Fruit fly (Drosophila melanogaster) whole organism, embryonic: Measurements from ENCODE around the gene SNRPG.
A peak's percentile ranks its signal among the peaks of the same experiment; 100 is the strongest.

Experiments
- Awh ChIP-seq: fragments of 200-800 bp; sonication (Bioruptor generic); IDR thresholded peaks from 2 replicates; pipeline ENCODE4, ENCODE4 v1.3.6; 2022; ENCODE audit warnings: missing biosample characterization, missing genetic modification characterization
- Blimp-1 ChIP-seq: fragments of 200-800 bp; sonication (Bioruptor generic); optimal IDR thresholded peaks from 3 replicates; lab custom pipeline; 2018; ENCODE audit warnings: missing biosample characterization, missing genetic modification characterization, mild to moderate bottlenecking, moderate library complexity, missing genetic modification reagents
- CG10209 ChIP-seq: fragments of 200-800 bp; sonication (Bioruptor generic); optimal IDR thresholded peaks from 3 replicates; lab custom pipeline; 2017; ENCODE audit warnings: missing biosample characterization, mild to moderate bottlenecking, missing genetic modification characterization, missing genetic modification reagents
- CG10543 ChIP-seq: fragments of 200-800 bp; sonication (Bioruptor generic); optimal IDR thresholded peaks from 3 replicates; lab custom pipeline; 2017; ENCODE audit warnings: missing biosample characterization, mild to moderate bottlenecking, missing genetic modification characterization, moderate library complexity
- CG11247 ChIP-seq: fragments of 200-800 bp; sonication (Bioruptor generic); IDR thresholded peaks from 2 replicates; pipeline ENCODE4 v1.3.6; 2022; ENCODE audit warnings: missing biosample characterization, missing genetic modification characterization
- CG11695 ChIP-seq: fragments of 200-800 bp; sonication (Bioruptor generic); IDR thresholded peaks from 3 replicates; pipeline ENCODE4 v1.3.6; 2022; ENCODE audit warnings: missing biosample characterization, missing genetic modification characterization
- CG12219 ChIP-seq: fragments of 200-800 bp; sonication (Bioruptor generic); optimal IDR thresholded peaks from 3 replicates; lab custom pipeline; 2018; ENCODE audit warnings: missing biosample characterization, mild to moderate bottlenecking, missing genetic modification characterization
- CG1233 ChIP-seq: fragments of 200-800 bp; sonication (Bioruptor generic); optimal IDR thresholded peaks from 4 replicates; lab custom pipeline; 2018; ENCODE audit warnings: missing biosample characterization, mild to moderate bottlenecking, missing genetic modification characterization
- CG12391 ChIP-seq: fragments of 200-800 bp; sonication (Bioruptor generic); optimal IDR thresholded peaks from 3 replicates; lab custom pipeline; 2018; ENCODE audit warnings: missing biosample characterization, mild to moderate bottlenecking, missing genetic modification characterization, moderate library complexity
- CG12769 ChIP-seq: fragments of 200-800 bp; sonication (Bioruptor generic); optimal IDR thresholded peaks from 2 replicates; lab custom pipeline; 2019; ENCODE audit warnings: missing biosample characterization, mild to moderate bottlenecking, missing genetic modification characterization, moderate library complexity
- CG13424 ChIP-seq: fragments of 200-800 bp; sonication (Bioruptor generic); optimal IDR thresholded peaks from 2 replicates; lab custom pipeline; 2019; ENCODE audit warnings: missing biosample characterization, mild to moderate bottlenecking, missing genetic modification characterization, moderate library complexity
- CG15011 ChIP-seq: fragments of 200-800 bp; sonication (Bioruptor generic); optimal IDR thresholded peaks from 3 replicates; lab custom pipeline; 2018; ENCODE audit warnings: missing biosample characterization, mild to moderate bottlenecking, missing genetic modification characterization
- CG1529 ChIP-seq: fragments of 200-800 bp; sonication (Bioruptor generic); optimal IDR thresholded peaks from 3 replicates; lab custom pipeline; 2018; ENCODE audit warnings: missing biosample characterization, missing genetic modification characterization
- CG1602 ChIP-seq: fragments of 200-800 bp; sonication (Bioruptor generic); optimal IDR thresholded peaks from 3 replicates; lab custom pipeline; 2016; ENCODE audit warnings: missing biosample characterization, missing genetic modification characterization
- CG17912 ChIP-seq: fragments of 200-800 bp; sonication (Bioruptor generic); optimal IDR thresholded peaks from 2 replicates; lab custom pipeline; 2018; ENCODE audit warnings: missing biosample characterization, mild to moderate bottlenecking, missing genetic modification characterization
- CG2199 ChIP-seq: fragments of 200-800 bp; sonication (Bioruptor generic); IDR thresholded peaks from 3 replicates; pipeline ENCODE4 v1.3.6; 2022; ENCODE audit warnings: missing biosample characterization, missing genetic modification characterization
- CG34422 ChIP-seq: fragments of 200-800 bp; sonication (Bioruptor generic); IDR thresholded peaks from 3 replicates; pipeline ENCODE4 v1.3.6; 2022; ENCODE audit warnings: missing biosample characterization, missing genetic modification characterization
- CG4707 ChIP-seq: fragments of 200-800 bp; sonication (Bioruptor generic); optimal IDR thresholded peaks from 2 replicates; lab custom pipeline; 2018; ENCODE audit warnings: missing biosample characterization, mild to moderate bottlenecking, missing genetic modification characterization, moderate library complexity
- CG6854 ChIP-seq: fragments of 200-800 bp; sonication (Bioruptor generic); optimal IDR thresholded peaks from 3 replicates; lab custom pipeline; 2017; ENCODE audit warnings: missing biosample characterization, mild to moderate bottlenecking, missing genetic modification characterization
- CG9817 ChIP-seq: fragments of 200-800 bp; sonication (Bioruptor generic); optimal IDR thresholded peaks from 2 replicates; lab custom pipeline; 2018; ENCODE audit warnings: missing biosample characterization, mild to moderate bottlenecking, missing genetic modification characterization, moderate library complexity
- Dfd ChIP-seq, 2 experiments: fragments of >200 bp; optimal IDR thresholded peaks; 2 replicates each; lab custom pipeline; 2017; ENCODE audit warnings: missing biosample characterization in 2 of 2, missing genetic modification characterization in 2 of 2
- Doc2 ChIP-seq: fragments of 200-800 bp; sonication (Bioruptor generic); IDR thresholded peaks from 2 replicates; pipeline ENCODE4 v1.3.6; 2022; ENCODE audit warnings: missing biosample characterization, missing genetic modification characterization
- E2f2 ChIP-seq: fragments of 200-800 bp; sonication (Bioruptor generic); IDR thresholded peaks from 2 replicates; pipeline ENCODE4 v1.3.6; 2022; ENCODE audit warnings: missing biosample characterization, missing genetic modification characterization
- Fer3 ChIP-seq: fragments of 200-800 bp; sonication (Bioruptor generic); optimal IDR thresholded peaks from 2 replicates; lab custom pipeline; 2018; ENCODE audit warnings: missing biosample characterization, mild to moderate bottlenecking, missing genetic modification characterization, moderate library complexity
- GATAe ChIP-seq: fragments of 200-800 bp; sonication (Bioruptor generic); conservative IDR thresholded peaks from 2 replicates; pipeline ENCODE4 v1.3.6; 2022; ENCODE audit warnings: missing biosample characterization, missing genetic modification characterization
- HHEX ChIP-seq: fragments of 200-800 bp; sonication (Bioruptor generic); optimal IDR thresholded peaks from 3 replicates; lab custom pipeline; 2017; ENCODE audit warnings: missing biosample characterization, mild to moderate bottlenecking, missing genetic modification characterization, missing genetic modification reagents
- Kr ChIP-seq: fragments of 200-800 bp; sonication (Bioruptor generic); optimal IDR thresholded peaks from 2 replicates; lab custom pipeline; 2017; ENCODE audit warnings: missing biosample characterization, mild to moderate bottlenecking, missing genetic modification characterization
- Meics ChIP-seq: fragments of 200-800 bp; sonication (Bioruptor generic); optimal IDR thresholded peaks from 2 replicates; lab custom pipeline; 2017; ENCODE audit warnings: missing biosample characterization, mild to moderate bottlenecking, missing genetic modification characterization
- Ptx1 ChIP-seq: fragments of 200-800 bp; sonication (Bioruptor generic); IDR thresholded peaks from 2 replicates; pipeline ENCODE4 v1.3.6; 2022; ENCODE audit warnings: missing biosample characterization, missing genetic modification characterization
- Sry-δ ChIP-seq: fragments of 200-800 bp; sonication (Bioruptor generic); optimal IDR thresholded peaks from 2 replicates; lab custom pipeline; 2016; ENCODE audit warnings: missing biosample characterization, missing genetic modification characterization
- Xrp1 ChIP-seq: fragments of 200-800 bp; sonication (Bioruptor generic); IDR thresholded peaks from 2 replicates; pipeline ENCODE4 v1.3.6; 2022; ENCODE audit warnings: missing biosample characterization, missing genetic modification characterization
- ash1 ChIP-seq: fragments of 200-800 bp; sonication (Bioruptor generic); optimal IDR thresholded peaks from 2 replicates; lab custom pipeline; 2018; ENCODE audit warnings: missing biosample characterization, mild to moderate bottlenecking, missing genetic modification characterization
- az2 ChIP-seq: fragments of 200-800 bp; sonication (Bioruptor generic); optimal IDR thresholded peaks from 3 replicates; lab custom pipeline; 2016; ENCODE audit warnings: missing biosample characterization, missing genetic modification characterization
- br ChIP-seq: fragments of >200 bp; optimal IDR thresholded peaks from 2 replicates; lab custom pipeline; 2017
- bsh ChIP-seq, 2 experiments: fragments of 200-800 bp; sonication (Bioruptor generic); optimal IDR thresholded peaks; 2 replicates each; lab custom pipeline; 2017 to 2018; ENCODE audit warnings: mild to moderate bottlenecking in 2 of 2, missing biosample characterization in 2 of 2, missing genetic modification characterization in 2 of 2, moderate library complexity in 1 of 2
- fd102C ChIP-seq: fragments of 200-800 bp; sonication (Bioruptor generic); optimal IDR thresholded peaks from 2 replicates; lab custom pipeline; 2018; ENCODE audit warnings: missing biosample characterization, mild to moderate bottlenecking, missing genetic modification characterization, moderate library complexity
- grau ChIP-seq: fragments of 200-800 bp; optimal IDR thresholded peaks from 3 replicates; lab custom pipeline; 2019; ENCODE audit warnings: missing biosample characterization, mild to moderate bottlenecking, missing genetic modification characterization, moderate library complexity
- grn ChIP-seq: fragments of 200-800 bp; sonication (Bioruptor generic); optimal IDR thresholded peaks from 3 replicates; lab custom pipeline; 2017; ENCODE audit warnings: missing biosample characterization, missing genetic modification characterization
- ind ChIP-seq: fragments of 200-800 bp; sonication (Bioruptor generic); optimal IDR thresholded peaks from 3 replicates; lab custom pipeline; 2016; ENCODE audit warnings: missing biosample characterization, missing genetic modification characterization
- jigr1 ChIP-seq: fragments of 200-800 bp; sonication (Bioruptor generic); IDR thresholded peaks from 3 replicates; pipeline ENCODE4 v1.3.6; 2022; ENCODE audit warnings: missing biosample characterization, missing genetic modification characterization
- kah ChIP-seq: fragments of 200-800 bp; sonication (Bioruptor generic); optimal IDR thresholded peaks from 2 replicates; lab custom pipeline; 2018; ENCODE audit warnings: missing biosample characterization, mild to moderate bottlenecking, missing genetic modification characterization
- kni ChIP-seq: fragments of 200-800 bp; sonication (Bioruptor generic); optimal IDR thresholded peaks from 3 replicates; lab custom pipeline; 2017; ENCODE audit warnings: mild to moderate bottlenecking, missing biosample characterization, missing genetic modification reagents, missing genetic modification characterization
- nmo ChIP-seq: fragments of 200-800 bp; sonication (Bioruptor generic); optimal IDR thresholded peaks from 2 replicates; lab custom pipeline; 2018; ENCODE audit warnings: missing biosample characterization, mild to moderate bottlenecking, missing genetic modification characterization, moderate library complexity
- onecut ChIP-seq: fragments of 200-800 bp; sonication (Bioruptor generic); IDR thresholded peaks from 2 replicates; pipeline ENCODE4 v1.3.6; 2022; ENCODE audit warnings: missing biosample characterization, missing genetic modification characterization
- pum ChIP-seq: fragments of 200-800 bp; sonication (Bioruptor generic); optimal IDR thresholded peaks from 2 replicates; lab custom pipeline; 2016; ENCODE audit warnings: missing biosample characterization, missing genetic modification characterization
- salm ChIP-seq: fragments of 200-800 bp; sonication (Bioruptor generic); optimal IDR thresholded peaks from 2 replicates; lab custom pipeline; 2018; ENCODE audit warnings: missing biosample characterization, mild to moderate bottlenecking, missing genetic modification characterization
- sd ChIP-seq: fragments of 200-800 bp; sonication (Bioruptor generic); optimal IDR thresholded peaks from 3 replicates; lab custom pipeline; 2018; ENCODE audit warnings: missing biosample characterization, mild to moderate bottlenecking, missing genetic modification characterization, moderate library complexity
- seq ChIP-seq: fragments of 200-800 bp; sonication (Bioruptor generic); IDR thresholded peaks from 2 replicates; pipeline ENCODE4 v1.3.6; 2022; ENCODE audit warnings: missing biosample characterization, missing genetic modification characterization
- shn ChIP-seq: fragments of 200-800 bp; sonication (Bioruptor generic); optimal IDR thresholded peaks from 3 replicates; lab custom pipeline; 2016; ENCODE audit warnings: missing biosample characterization, missing genetic modification characterization
- tio ChIP-seq: fragments of 200-800 bp; sonication (Bioruptor generic); optimal IDR thresholded peaks from 2 replicates; lab custom pipeline; 2017; ENCODE audit warnings: missing biosample characterization, missing genetic modification characterization, inconsistent platforms

SNRPG gene

dm6 chrX:16644535-16645131, 4.4 kb upstream of the SNRPG start (continued):
- TF ChIP-seq CG11695 (GFP tag; lab: Robert Waterston, UW) (peak; percentile 37; the same call in 1 of the 3 replicates), grn (GFP tag; lab: Kevin White, UChicago) (peak; percentile 87), tio (GFP tag; lab: Kevin White, UChicago) (peak; percentile 3), CG1602 (GFP tag; lab: Kevin White, UChicago) (peak; percentile 26), CG2199 (GFP tag; lab: Robert Waterston, UW) (peak; percentile 73; the same call in 2 of the 3 replicates), Ptx1 (GFP tag; lab: Robert Waterston, UW) (no peak), CG12391 (tag; lab: Kevin White, UChicago) (peak; percentile 13), pum (GFP tag; lab: Kevin White, UChicago) (no peak), br (lab: Kevin White, UChicago) (no peak), CG12219 (peak; percentile 55), grau (tag; lab: Kevin White, UChicago) (peak; percentile 2), CG9817 (tag; lab: Kevin White, UChicago) (no peak), nmo (GFP tag; lab: Kevin White, UChicago) (no peak), Sry-δ (no peak), CG10209 (GFP tag; lab: Kevin White, UChicago) (peak; percentile 71), shn (GFP tag; lab: Kevin White, UChicago) (no peak), CG1529 (GFP tag; lab: Kevin White, UChicago) (peak; percentile 52), GATAe (no peak), CG10543 (GFP tag; lab: Kevin White, UChicago) (peak; percentile 57), kah (GFP tag; lab: Kevin White, UChicago) (peak; percentile 44), sd (tag; lab: Kevin White, UChicago) (peak; percentile 36), CG15011 (GFP tag; lab: Kevin White, UChicago) (peak; percentile 10), HHEX (GFP tag; lab: Kevin White, UChicago) (peak; percentile 14), salm (tag; lab: Kevin White, UChicago) (peak; percentile 46), kni (GFP tag; lab: Kevin White, UChicago) (peak; percentile 52), seq (GFP tag; lab: Robert Waterston, UW) (peak; percentile 9; the same call in 1 of the 2 replicates), Kr (GFP tag; lab: Kevin White, UChicago) (peak; percentile 49), Meics (peak; percentile 13), CG34422 (GFP tag; lab: Robert Waterston, UW) (0 out of 3 replicates have a peak, but pooled peaks have one; percentile 14), Fer3 (peak; percentile 16), az2 (GFP tag; lab: Kevin White, UChicago) (no peak), E2f2 (GFP tag; lab: Robert Waterston, UW) (peak; percentile 29; the same call in 1 of the 2 replicates), Xrp1 (GFP tag; lab: Robert Waterston, UW) (peak; percentile 76), jigr1 (GFP tag; lab: Robert Waterston, UW) (no peak), Dfd (GFP tag; optimal IDR thresholded peaks at IDR 0.05; lab: Kevin White, UChicago) (no peak), CG1233 (GFP tag; lab: Kevin White, UChicago) (peak; percentile 54), CG17912 (peak; percentile 54), bsh (GFP tag; optimal IDR thresholded peaks at IDR 0.05; lab: Kevin White, UChicago) (peak in 1 of 2 experiments; percentile 69), CG6854 (GFP tag; lab: Kevin White, UChicago) (no peak), CG4707 (peak; percentile 72), CG12769 (peak; percentile 54), Blimp-1 (peak; percentile 41), Doc2 (no peak), ash1 (GFP tag; lab: Kevin White, UChicago) (peak; percentile 20), onecut (GFP tag; lab: Robert Waterston, UW) (peak; percentile 53; the same call in 1 of the 2 replicates), ind (GFP tag; lab: Kevin White, UChicago) (no peak), CG13424 (tag; lab: Kevin White, UChicago) (peak; percentile 36), fd102C (GFP tag; lab: Kevin White, UChicago) (peak; percentile 68), CG11247 (GFP tag; lab: Robert Waterston, UW) (no peak), Awh (GFP tag; lab: Robert Waterston, UW) (peak; percentile 75)
